Worm (Caenorhabditis elegans): ENCODE results near the gene fbxb-112.

DNA sequence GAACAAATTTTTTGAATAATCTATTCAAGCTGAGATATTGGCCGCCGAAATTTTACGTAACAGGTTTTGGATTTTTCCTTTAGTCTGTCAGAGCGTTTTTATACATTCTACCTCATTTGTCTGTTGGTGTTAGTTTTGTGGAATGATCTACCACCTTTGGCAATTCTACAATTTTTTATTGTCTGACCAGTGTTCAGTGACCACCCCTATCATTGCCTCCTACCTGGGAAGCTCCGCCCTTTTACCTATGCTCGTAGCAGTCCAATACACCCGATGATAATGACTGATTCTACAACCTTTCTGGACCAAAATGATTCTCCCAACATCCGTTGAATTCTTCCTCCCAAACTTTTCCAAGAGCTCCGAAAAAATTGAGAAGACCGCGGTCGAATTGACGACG lies 17.2 kb upstream of the fbxb-112 start, which contains the start of gene sdz-32:
- TF ChIP-seq hmbx-1 (tag; optimal IDR thresholded peaks at IDR 0.05) (no peak), ceh-36 (tag; optimal IDR thresholded peaks at IDR 0.05) (no peak), hnd-1 (tag; optimal IDR thresholded peaks at IDR 0.05) (no peak), tbx-11 (GFP tag; IDR thresholded peaks at IDR 0.05) (no peak), B0310.2 (tag; optimal IDR thresholded peaks at IDR 0.05) (no peak), ama-1 (optimal IDR thresholded peaks at IDR 0.05) (no peak), scrt-1 (GFP tag; IDR thresholded peaks at IDR 0.05) (no peak), ets-7 (tag; optimal IDR thresholded peaks at IDR 0.05) (no peak), flt-1 (GFP tag; IDR thresholded peaks at IDR 0.05) (no peak)
